Worm (Caenorhabditis elegans) whole organism, mixed stage, embryonic: Measurements from ENCODE around the gene C05D9.3.

Experiments used
- blmp-1 ChIP-seq: fragments of 150-350 bp; optimal IDR thresholded peaks from 2 replicates; lab custom pipeline; 2014; ENCODE audit warnings: missing biosample characterization, missing genetic modification characterization
- ceh-39 ChIP-seq: fragments of 150-350 bp; optimal IDR thresholded peaks from 2 replicates; lab custom pipeline; 2014; ENCODE audit warnings: missing biosample characterization, missing genetic modification characterization
- elt-3 ChIP-seq: fragments of 150-350 bp; optimal IDR thresholded peaks from 2 replicates; lab custom pipeline; 2014; ENCODE audit warnings: missing biosample characterization, missing genetic modification characterization
- lin-13 ChIP-seq: fragments of 150-350 bp; optimal IDR thresholded peaks from 2 replicates; lab custom pipeline; 2014; ENCODE audit warnings: missing biosample characterization, missing genetic modification characterization
- mab-5 ChIP-seq: fragments of 150-350 bp; optimal IDR thresholded peaks from 2 replicates; lab custom pipeline; 2014; ENCODE audit warnings: missing biosample characterization, missing genetic modification characterization
- nhr-237 ChIP-seq: fragments of 150-350 bp; optimal IDR thresholded peaks from 2 replicates; lab custom pipeline; 2014; ENCODE audit warnings: missing biosample characterization, missing genetic modification characterization
- nhr-76 ChIP-seq: sonication (generic microtip); optimal IDR thresholded peaks from 2 replicates; lab custom pipeline; 2017; ENCODE audit warnings: missing biosample characterization, missing genetic modification characterization
- pha-4 ChIP-seq: fragments of 150-350 bp; optimal IDR thresholded peaks from 2 replicates; lab custom pipeline; 2018; ENCODE audit warnings: missing biosample characterization, missing genetic modification reagents, missing genetic modification characterization
- unc-62 ChIP-seq: fragments of 150-350 bp; optimal IDR thresholded peaks from 2 replicates; lab custom pipeline; 2014; ENCODE audit warnings: missing biosample characterization, missing genetic modification reagents, missing genetic modification characterization
- ztf-11 ChIP-seq: fragments of 150-350 bp; optimal IDR thresholded peaks from 2 replicates; lab custom pipeline; 2014; ENCODE audit warnings: missing biosample characterization, missing genetic modification characterization

DNA sequence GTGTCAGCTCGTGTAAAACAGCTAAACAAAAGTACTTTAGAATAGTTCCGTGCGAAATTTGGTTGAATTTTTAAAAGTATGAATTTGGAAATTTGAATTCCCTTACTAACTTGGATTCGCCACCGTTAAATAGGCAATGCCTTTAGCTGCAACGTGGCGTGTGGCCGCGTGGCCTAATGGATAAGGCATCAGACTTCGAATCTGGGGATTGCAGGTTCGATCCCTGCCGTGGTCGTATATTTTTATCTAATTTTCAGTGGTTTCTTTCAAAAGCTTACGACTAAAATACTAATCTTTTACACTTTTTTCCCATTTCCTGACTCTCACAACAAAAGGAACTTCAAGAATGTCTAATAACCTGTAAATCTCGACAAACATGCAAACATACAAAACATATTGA lies 22.0 kb upstream of the C05D9.3 start:
- TF ChIP-seq unc-62 (GFP tag; lab: Kevin White, UChicago) (no peak), nhr-76 (tag; lab: Kevin White, UChicago) (no peak), pha-4 (tag; lab: Kevin White, UChicago) (no peak), ceh-39 (tag; lab: Kevin White, UChicago) (no peak), mab-5 (tag; lab: Kevin White, UChicago) (no peak), elt-3 (tag; lab: Kevin White, UChicago) (no peak), blmp-1 (no peak), nhr-237 (tag; lab: Kevin White, UChicago) (no peak), lin-13 (no peak), ztf-11 (tag; lab: Kevin White, UChicago) (no peak)
